Fruit fly (Drosophila melanogaster) whole organism, embryonic: Measurements from ENCODE around the gene kin17.
A peak's percentile ranks its signal among the peaks of the same experiment; 100 is the strongest.

Experiments
- CG11085 ChIP-seq: fragments of 200-800 bp; sonication (Bioruptor generic); IDR thresholded peaks from 2 replicates; pipeline ENCODE4 v1.3.6; 2022; ENCODE audit warnings: missing biosample characterization, missing genetic modification characterization
- CG12744 ChIP-seq: fragments of 200-800 bp; sonication (Bioruptor generic); optimal IDR thresholded peaks from 2 replicates; lab custom pipeline; 2016; ENCODE audit warnings: missing biosample characterization, missing genetic modification characterization
- CG13424 ChIP-seq: fragments of 200-800 bp; sonication (Bioruptor generic); optimal IDR thresholded peaks from 2 replicates; lab custom pipeline; 2019; ENCODE audit warnings: missing biosample characterization, mild to moderate bottlenecking, missing genetic modification characterization, moderate library complexity
- CG13894 ChIP-seq: fragments of 200-800 bp; sonication (Bioruptor generic); optimal IDR thresholded peaks from 3 replicates; lab custom pipeline; 2018; ENCODE audit warnings: missing biosample characterization, mild to moderate bottlenecking, missing genetic modification characterization, moderate library complexity
- CG15269 ChIP-seq: fragments of 200-800 bp; sonication (Bioruptor generic); optimal IDR thresholded peaks from 2 replicates; lab custom pipeline; 2018; ENCODE audit warnings: missing biosample characterization, mild to moderate bottlenecking, missing genetic modification characterization, moderate library complexity
- CG1832 ChIP-seq: fragments of 200-800 bp; sonication (Bioruptor generic); optimal IDR thresholded peaks from 2 replicates; lab custom pipeline; 2017; ENCODE audit warnings: missing biosample characterization, mild to moderate bottlenecking, missing genetic modification characterization, inconsistent platforms
- CG18764 ChIP-seq: fragments of 200-800 bp; sonication (Bioruptor generic); optimal IDR thresholded peaks from 3 replicates; lab custom pipeline; 2016; ENCODE audit warnings: missing biosample characterization, missing genetic modification characterization
- CG2120 ChIP-seq: fragments of 200-800 bp; sonication (Bioruptor generic); optimal IDR thresholded peaks from 3 replicates; lab custom pipeline; 2016; ENCODE audit warnings: missing biosample characterization, missing genetic modification characterization
- CG2678 ChIP-seq: fragments of 200-800 bp; sonication (Bioruptor generic); optimal IDR thresholded peaks from 3 replicates; lab custom pipeline; 2019; ENCODE audit warnings: missing biosample characterization, mild to moderate bottlenecking, missing genetic modification characterization, moderate library complexity
- CG3281 ChIP-seq: fragments of 200-800 bp; sonication (Bioruptor generic); optimal IDR thresholded peaks from 3 replicates; lab custom pipeline; 2017; ENCODE audit warnings: missing biosample characterization, mild to moderate bottlenecking, missing genetic modification characterization
- CG34376 ChIP-seq: fragments of 200-800 bp; sonication (Bioruptor generic); optimal IDR thresholded peaks from 2 replicates; lab custom pipeline; 2018; ENCODE audit warnings: missing biosample characterization, mild to moderate bottlenecking, missing genetic modification characterization
- CG3726 ChIP-seq: fragments of 200-800 bp; sonication (Bioruptor generic); IDR thresholded peaks from 3 replicates; pipeline ENCODE4, ENCODE4 v1.3.6; 2022; ENCODE audit warnings: missing biosample characterization, missing genetic modification characterization
- CG4820 ChIP-seq: fragments of 200-800 bp; sonication (Bioruptor generic); optimal IDR thresholded peaks from 3 replicates; lab custom pipeline; 2016; ENCODE audit warnings: missing biosample characterization, missing genetic modification characterization
- CG6654 ChIP-seq: fragments of 200-800 bp; sonication (Bioruptor generic); optimal IDR thresholded peaks from 2 replicates; lab custom pipeline; 2017; ENCODE audit warnings: missing biosample characterization, mild to moderate bottlenecking, missing genetic modification characterization
- CG7786 ChIP-seq: fragments of 200-800 bp; sonication (Bioruptor generic); optimal IDR thresholded peaks from 2 replicates; lab custom pipeline; 2016; ENCODE audit warnings: missing biosample characterization, missing genetic modification characterization
- CG8924 ChIP-seq: fragments of 200-800 bp; optimal IDR thresholded peaks from 3 replicates; lab custom pipeline; 2019; ENCODE audit warnings: missing biosample characterization, mild to moderate bottlenecking, missing genetic modification characterization, moderate library complexity
- CG9437 ChIP-seq: fragments of 200-800 bp; sonication (Bioruptor generic); optimal IDR thresholded peaks from 2 replicates; lab custom pipeline; 2018; ENCODE audit warnings: missing biosample characterization, mild to moderate bottlenecking, missing genetic modification characterization
- CG9797 ChIP-seq: fragments of 200-800 bp; sonication (Bioruptor generic); optimal IDR thresholded peaks from 3 replicates; lab custom pipeline; 2018; ENCODE audit warnings: missing biosample characterization, mild to moderate bottlenecking, missing genetic modification characterization
- Fer3 ChIP-seq: fragments of 200-800 bp; sonication (Bioruptor generic); optimal IDR thresholded peaks from 2 replicates; lab custom pipeline; 2018; ENCODE audit warnings: missing biosample characterization, mild to moderate bottlenecking, missing genetic modification characterization, moderate library complexity
- H2.0 ChIP-seq: fragments of 200-800 bp; sonication (Bioruptor generic); IDR thresholded peaks from 2 replicates; pipeline ENCODE4 v1.3.6; 2022; ENCODE audit warnings: missing biosample characterization, missing genetic modification characterization
- HLH4C ChIP-seq: fragments of 200-800 bp; sonication (Bioruptor generic); IDR thresholded peaks from 3 replicates; pipeline ENCODE4 v1.3.6; 2022; ENCODE audit warnings: missing biosample characterization, missing genetic modification characterization; ENCODE audit not compliant: partially characterized antibody
- HmgD ChIP-seq: fragments of 200-800 bp; sonication (Bioruptor generic); optimal IDR thresholded peaks from 3 replicates; lab custom pipeline; 2016; ENCODE audit warnings: missing biosample characterization, missing genetic modification characterization
- HmgZ ChIP-seq: fragments of 200-800 bp; sonication (Bioruptor generic); optimal IDR thresholded peaks from 2 replicates; lab custom pipeline; 2018; ENCODE audit warnings: missing biosample characterization, mild to moderate bottlenecking, missing genetic modification characterization
- Kr ChIP-seq: fragments of 200-800 bp; sonication (Bioruptor generic); optimal IDR thresholded peaks from 2 replicates; lab custom pipeline; 2017; ENCODE audit warnings: missing biosample characterization, mild to moderate bottlenecking, missing genetic modification characterization
- Oli ChIP-seq: fragments of 200-800 bp; sonication (Bioruptor generic); optimal IDR thresholded peaks from 2 replicates; lab custom pipeline; 2018; ENCODE audit warnings: missing biosample characterization, mild to moderate bottlenecking, missing genetic modification characterization, moderate library complexity
- Pdp1 ChIP-seq, 2 experiments: fragments of 200-800 bp; sonication (Bioruptor generic); optimal IDR thresholded peaks; 3 replicates each; lab custom pipeline; 2016; ENCODE audit warnings: missing biosample characterization in 2 of 2, missing genetic modification characterization in 2 of 2, mild to moderate bottlenecking in 1 of 2, moderate library complexity in 1 of 2
- Side ChIP-seq: fragments of 200-800 bp; sonication (Bioruptor generic); optimal IDR thresholded peaks from 2 replicates; lab custom pipeline; 2016; ENCODE audit warnings: missing biosample characterization, missing genetic modification characterization
- ac ChIP-seq: fragments of 200-800 bp; sonication (Bioruptor generic); optimal IDR thresholded peaks from 3 replicates; lab custom pipeline; 2017; ENCODE audit warnings: missing biosample characterization, mild to moderate bottlenecking, missing genetic modification characterization
- az2 ChIP-seq: fragments of 200-800 bp; sonication (Bioruptor generic); optimal IDR thresholded peaks from 3 replicates; lab custom pipeline; 2016; ENCODE audit warnings: missing biosample characterization, missing genetic modification characterization
- bab2 ChIP-seq: fragments of 200-800 bp; sonication (Bioruptor generic); optimal IDR thresholded peaks from 2 replicates; lab custom pipeline; 2016; ENCODE audit warnings: missing biosample characterization, missing genetic modification characterization
- crc ChIP-seq: fragments of 200-800 bp; sonication (Bioruptor generic); optimal IDR thresholded peaks from 2 replicates; lab custom pipeline; 2016; ENCODE audit warnings: missing biosample characterization, missing genetic modification characterization
- da ChIP-seq: fragments of 200-800 bp; sonication (Bioruptor generic); optimal IDR thresholded peaks from 2 replicates; lab custom pipeline; 2016; ENCODE audit warnings: missing biosample characterization, missing genetic modification characterization
- danr ChIP-seq: fragments of 200-800 bp; sonication (Bioruptor generic); IDR thresholded peaks from 2 replicates; pipeline ENCODE4 v1.3.6; 2022; ENCODE audit warnings: missing biosample characterization, missing genetic modification characterization
- disco-r ChIP-seq: fragments of 200-800 bp; sonication (Bioruptor generic); optimal IDR thresholded peaks from 2 replicates; lab custom pipeline; 2016; ENCODE audit warnings: missing biosample characterization, missing genetic modification characterization
- dpn ChIP-seq, 2 experiments: fragments of 200-800 bp; sonication (Bioruptor generic); optimal IDR thresholded peaks; 3 replicates each; lab custom pipeline; 2016; ENCODE audit warnings: missing biosample characterization in 2 of 2, missing genetic modification characterization in 2 of 2
- en ChIP-seq: fragments of 200-800 bp; sonication (Bioruptor generic); optimal IDR thresholded peaks from 2 replicates; lab custom pipeline; 2016; ENCODE audit warnings: missing biosample characterization, missing genetic modification characterization
- gem ChIP-seq: fragments of 200-800 bp; sonication (Bioruptor generic); optimal IDR thresholded peaks from 2 replicates; lab custom pipeline; 2019; ENCODE audit warnings: missing biosample characterization, mild to moderate bottlenecking, missing genetic modification characterization, moderate library complexity
- her ChIP-seq: fragments of 200-800 bp; sonication (Bioruptor generic); optimal IDR thresholded peaks from 2 replicates; lab custom pipeline; 2016; ENCODE audit warnings: missing biosample characterization, missing genetic modification characterization
- hkb ChIP-seq, 2 experiments: fragments of 200-800 bp in 1 of 2; fragments of >200 bp in 1 of 2; sonication (Bioruptor generic) in 1 of 2; IDR thresholded peaks in 1 of 2; optimal IDR thresholded peaks in 1 of 2; 2 replicates each; pipeline versions ENCODE4 v1.3.6 to Lab custom; 2017 to 2022; ENCODE audit warnings: missing biosample characterization in 1 of 2, missing genetic modification characterization in 1 of 2
- jigr1 ChIP-seq: fragments of 200-800 bp; sonication (Bioruptor generic); IDR thresholded peaks from 3 replicates; pipeline ENCODE4 v1.3.6; 2022; ENCODE audit warnings: missing biosample characterization, missing genetic modification characterization
- prd ChIP-seq, 3 experiments: fragments of >200 bp in 2 of 3; fragments of 200-800 bp in 1 of 3; sonication (Bioruptor generic) in 1 of 3; optimal IDR thresholded peaks in 2 of 3; IDR thresholded peaks in 1 of 3; 2 replicates in 2 of 3; 3 replicates in 1 of 3; pipeline versions ENCODE4 v1.3.6 to Lab custom; 2017 to 2022; ENCODE audit warnings: missing biosample characterization in 1 of 3, missing genetic modification characterization in 1 of 3
- psq ChIP-seq: fragments of 200-800 bp; sonication (Bioruptor generic); optimal IDR thresholded peaks from 2 replicates; lab custom pipeline; 2017; ENCODE audit warnings: missing biosample characterization, missing genetic modification characterization
- pzg ChIP-seq: fragments of 200-800 bp; sonication (Bioruptor generic); optimal IDR thresholded peaks from 3 replicates; lab custom pipeline; 2018; ENCODE audit warnings: missing biosample characterization, mild to moderate bottlenecking, missing genetic modification characterization, moderate library complexity
- sisA ChIP-seq: fragments of 200-800 bp; sonication (Bioruptor generic); IDR thresholded peaks from 2 replicates; pipeline ENCODE4 v1.3.6; 2022; ENCODE audit warnings: missing biosample characterization, missing genetic modification characterization
- tin ChIP-seq: fragments of 200-800 bp; sonication (Bioruptor generic); optimal IDR thresholded peaks from 3 replicates; lab custom pipeline; 2016; ENCODE audit warnings: missing biosample characterization, missing genetic modification characterization
- ttk ChIP-seq: fragments of 200-800 bp; sonication (Bioruptor generic); IDR thresholded peaks from 2 replicates; pipeline ENCODE4 v2.1.2; 2022; ENCODE audit warnings: missing biosample characterization, missing genetic modification characterization
- twi ChIP-seq: fragments of 200-800 bp; optimal IDR thresholded peaks from 2 replicates; lab custom pipeline; 2019; ENCODE audit warnings: missing biosample characterization, mild to moderate bottlenecking, missing genetic modification characterization, moderate library complexity
- vfl ChIP-seq: fragments of 200-800 bp; sonication (Bioruptor generic); optimal IDR thresholded peaks from 2 replicates; lab custom pipeline; 2016; ENCODE audit warnings: missing biosample characterization, missing genetic modification characterization
- wek ChIP-seq: fragments of 200-800 bp; sonication (Bioruptor generic); optimal IDR thresholded peaks from 3 replicates; lab custom pipeline; 2018; ENCODE audit warnings: missing biosample characterization, mild to moderate bottlenecking, missing genetic modification characterization, moderate library complexity

The kin17 gene

dm6 chr3L:20384086-20384810, 27.6 kb downstream of the kin17 start, which contains the start of the genes CG5498 and fbl (continued):
- no peak for TF ChIP-seq Kr (GFP tag; lab: Kevin White, UChicago)
- peak; percentile 84 for TF ChIP-seq CG2120
- peak; percentile 83 for TF ChIP-seq gem (tag; lab: Kevin White, UChicago)
- peak; percentile 46 for TF ChIP-seq tin
- peak; percentile 44; the same call in 1 of the 3 replicates for TF ChIP-seq jigr1 (GFP tag; lab: Robert Waterston, UW)
- peak; percentile 75 for TF ChIP-seq CG34376 (GFP tag; lab: Kevin White, UChicago)
- TF ChIP-seq danr (GFP tag; lab: Robert Waterston, UW) = no peak
- TF ChIP-seq her (GFP tag; lab: Kevin White, UChicago) = no peak
- no peak for TF ChIP-seq HmgD
- TF ChIP-seq pzg (GFP tag; lab: Kevin White, UChicago) = peak; percentile 33
- peak; percentile 40 for TF ChIP-seq vfl (GFP tag; lab: Kevin White, UChicago)
- TF ChIP-seq prd (optimal IDR thresholded peaks at IDR 0.05; lab: Kevin White, UChicago) = no peak
- TF ChIP-seq prd (GFP tag; IDR thresholded peaks at IDR 0.05; lab: Robert Waterston, UW) = peak; percentile 63
- TF ChIP-seq CG11085 = no peak
- TF ChIP-seq CG18764 (GFP tag; lab: Kevin White, UChicago) = peak; percentile 39
- no peak for TF ChIP-seq da
- no peak for TF ChIP-seq CG9797 (GFP tag; lab: Kevin White, UChicago)
- TF ChIP-seq wek (GFP tag; lab: Kevin White, UChicago) = no peak
- TF ChIP-seq bab2 (GFP tag; lab: Kevin White, UChicago) = peak; percentile 53
- peak; percentile 38 for TF ChIP-seq CG7786 (GFP tag; lab: Kevin White, UChicago)
- no peak for TF ChIP-seq CG6654 (GFP tag; lab: Kevin White, UChicago)
- peak; percentile 29 for TF ChIP-seq CG12744
- no peak for TF ChIP-seq hkb (optimal IDR thresholded peaks at IDR 0.05; lab: Kevin White, UChicago)
- 0 out of 2 replicates have a peak, but pooled peaks have one; percentile 46 for TF ChIP-seq hkb (GFP tag; IDR thresholded peaks at IDR 0.05; lab: Robert Waterston, UW)
- peak; percentile 50 to 73 for TF ChIP-seq dpn (GFP tag; optimal IDR thresholded peaks at IDR 0.05; lab: Kevin White, UChicago)
- TF ChIP-seq H2.0 (GFP tag; lab: Robert Waterston, UW) = no peak
- peak; percentile 50 for TF ChIP-seq CG4820 (GFP tag; lab: Kevin White, UChicago)
- TF ChIP-seq ttk = no peak
- TF ChIP-seq CG13894 = peak; percentile 63
- peak; percentile 60 for TF ChIP-seq CG15269
- peak; percentile 65 for TF ChIP-seq CG3281 (GFP tag; lab: Kevin White, UChicago)
- no peak for TF ChIP-seq sisA (GFP tag; lab: Robert Waterston, UW)
- peak; percentile 79 for TF ChIP-seq CG2678 (tag; lab: Kevin White, UChicago)
- no peak for TF ChIP-seq CG3726 (GFP tag; lab: Robert Waterston, UW)
- TF ChIP-seq Fer3 (tag; lab: Kevin White, UChicago) = peak; percentile 65
- peak; percentile 8 to 45 for TF ChIP-seq Pdp1 (GFP tag; optimal IDR thresholded peaks at IDR 0.05; lab: Kevin White, UChicago)
- TF ChIP-seq az2 (GFP tag; lab: Kevin White, UChicago) = peak; percentile 55
- TF ChIP-seq HmgZ = peak; percentile 71
- peak; percentile 74 for TF ChIP-seq CG8924
- peak; percentile 25 for TF ChIP-seq Oli (tag; lab: Kevin White, UChicago)
- no peak for TF ChIP-seq crc (GFP tag; lab: Kevin White, UChicago)
- no peak for TF ChIP-seq disco-r (GFP tag; lab: Kevin White, UChicago)
- TF ChIP-seq HLH4C (GFP tag; lab: Robert Waterston, UW) = no peak
- TF ChIP-seq twi (tag; lab: Kevin White, UChicago) = peak; percentile 19
- no peak for TF ChIP-seq psq (GFP tag; lab: Kevin White, UChicago)
- no peak for TF ChIP-seq en (GFP tag; lab: Kevin White, UChicago)
- no peak for TF ChIP-seq ac (GFP tag; lab: Kevin White, UChicago)
- peak; percentile 69 for TF ChIP-seq CG13424
- TF ChIP-seq CG9437 = peak; percentile 52
- TF ChIP-seq CG1832 (GFP tag; lab: Kevin White, UChicago) = no peak
- TF ChIP-seq Side = peak; percentile 18
